Worm (Caenorhabditis elegans) whole organism, L2 larva: ENCODE data around the gene C17G10.13.
A peak's percentile ranks its signal among the peaks of the same experiment; 100 is the strongest.

ENCODE experiments used
- C34F6.9 ChIP-seq: fragments of 150-350 bp; optimal IDR thresholded peaks from 2 replicates; lab custom pipeline; 2014; ENCODE audit warnings: missing biosample characterization, missing genetic modification characterization
- F13H6.1 ChIP-seq: sonication (generic microtip); optimal IDR thresholded peaks from 2 replicates; lab custom pipeline; 2016; ENCODE audit warnings: missing genetic modification characterization, missing compliant biosample characterization
- alr-1 ChIP-seq: fragments of 150-350 bp; optimal IDR thresholded peaks from 2 replicates; lab custom pipeline; 2014; ENCODE audit warnings: missing biosample characterization, missing genetic modification characterization
- aly-2 ChIP-seq: fragments of 150-350 bp; optimal IDR thresholded peaks from 2 replicates; lab custom pipeline; 2014; ENCODE audit warnings: missing biosample characterization, missing genetic modification characterization
- ama-1 ChIP-seq: fragments of 150-350 bp; optimal IDR thresholded peaks from 2 replicates; lab custom pipeline; 2018; ENCODE audit warnings: inconsistent platforms
- blmp-1 ChIP-seq: sonication (generic microtip); optimal IDR thresholded peaks from 2 replicates; lab custom pipeline; 2017; ENCODE audit warnings: missing genetic modification characterization, mild to moderate bottlenecking, missing compliant biosample characterization, antibody characterized with exemption, moderate library complexity; ENCODE audit not compliant: insufficient read depth
- ceh-16 ChIP-seq: fragments of 150-350 bp; optimal IDR thresholded peaks from 2 replicates; lab custom pipeline; 2014; ENCODE audit warnings: missing biosample characterization, missing genetic modification characterization
- ceh-82 ChIP-seq: fragments of 150-350 bp; optimal IDR thresholded peaks from 2 replicates; lab custom pipeline; 2014; ENCODE audit warnings: missing biosample characterization, missing genetic modification characterization
- crh-2 ChIP-seq: sonication (generic microtip); optimal IDR thresholded peaks from 2 replicates; lab custom pipeline; 2017; ENCODE audit warnings: missing biosample characterization, missing genetic modification characterization
- egl-27 ChIP-seq: sonication (generic microtip); optimal IDR thresholded peaks from 3 replicates; lab custom pipeline; 2017; ENCODE audit warnings: missing biosample characterization, missing genetic modification reagents, missing genetic modification characterization
- fos-1 ChIP-seq: fragments of 150-350 bp; optimal IDR thresholded peaks from 2 replicates; lab custom pipeline; 2014; ENCODE audit warnings: missing biosample characterization, missing genetic modification characterization
- gmeb-1 ChIP-seq: fragments of 150-350 bp; optimal IDR thresholded peaks from 2 replicates; lab custom pipeline; 2014; ENCODE audit warnings: missing biosample characterization, missing genetic modification characterization
- lin-11 ChIP-seq: fragments of 150-350 bp; sonication (generic microtip); optimal IDR thresholded peaks from 2 replicates; lab custom pipeline; 2014; ENCODE audit warnings: missing biosample characterization, missing genetic modification characterization, inconsistent platforms, mixed read lengths
- lin-13 ChIP-seq: fragments of 150-350 bp; optimal IDR thresholded peaks from 2 replicates; lab custom pipeline; 2014; ENCODE audit warnings: missing biosample characterization, missing genetic modification reagents, missing genetic modification characterization
- lin-39 ChIP-seq: fragments of 150-350 bp; optimal IDR thresholded peaks from 2 replicates; lab custom pipeline; 2014; ENCODE audit warnings: missing biosample characterization, missing genetic modification reagents, missing genetic modification characterization
- lsy-2 ChIP-seq, 2 experiments: fragments of 150-350 bp in 1 of 2; sonication (generic microtip) in 1 of 2; optimal IDR thresholded peaks; 2 replicates each; lab custom pipeline; 2014 to 2017; ENCODE audit warnings: missing biosample characterization in 2 of 2, missing genetic modification characterization in 2 of 2
- mab-5 ChIP-seq: fragments of 150-350 bp; optimal IDR thresholded peaks from 2 replicates; lab custom pipeline; 2014; ENCODE audit warnings: missing biosample characterization, missing genetic modification characterization
- mbf-1 ChIP-seq: sonication (generic microtip); optimal IDR thresholded peaks from 2 replicates; lab custom pipeline; 2017; ENCODE audit warnings: missing biosample characterization, missing genetic modification characterization
- mdl-1 ChIP-seq, 2 experiments: fragments of 150-350 bp in 1 of 2; sonication (generic microtip) in 1 of 2; optimal IDR thresholded peaks; 2 replicates each; lab custom pipeline; 2017; ENCODE audit warnings: missing biosample characterization in 2 of 2, missing genetic modification characterization in 2 of 2
- nhr-11 ChIP-seq: fragments of 150-350 bp; optimal IDR thresholded peaks from 2 replicates; lab custom pipeline; 2014; ENCODE audit warnings: missing biosample characterization, missing genetic modification characterization
- nhr-129 ChIP-seq: fragments of 150-350 bp; optimal IDR thresholded peaks from 2 replicates; lab custom pipeline; 2014; ENCODE audit warnings: missing biosample characterization, missing genetic modification characterization
- nhr-21 ChIP-seq: fragments of 150-350 bp; optimal IDR thresholded peaks from 2 replicates; lab custom pipeline; 2014; ENCODE audit warnings: missing biosample characterization, missing genetic modification characterization
- nhr-237 ChIP-seq: fragments of 150-350 bp; optimal IDR thresholded peaks from 2 replicates; lab custom pipeline; 2014; ENCODE audit warnings: missing biosample characterization, missing genetic modification characterization
- nhr-25 ChIP-seq: fragments of 150-350 bp; sonication (generic microtip); optimal IDR thresholded peaks from 3 replicates; lab custom pipeline; 2014; ENCODE audit warnings: missing biosample characterization, missing genetic modification characterization
- nhr-6 ChIP-seq: fragments of 150-350 bp; optimal IDR thresholded peaks from 2 replicates; lab custom pipeline; 2014; ENCODE audit warnings: missing biosample characterization, missing genetic modification characterization
- nhr-77 ChIP-seq: fragments of 150-350 bp; optimal IDR thresholded peaks from 2 replicates; lab custom pipeline; 2014; ENCODE audit warnings: missing biosample characterization, missing genetic modification characterization
- sem-4 ChIP-seq: fragments of 150-350 bp; optimal IDR thresholded peaks from 2 replicates; lab custom pipeline; 2014; ENCODE audit warnings: missing biosample characterization, missing genetic modification reagents, missing genetic modification characterization
- sma-3 ChIP-seq: sonication (generic microtip); optimal IDR thresholded peaks from 2 replicates; lab custom pipeline; 2016; ENCODE audit warnings: missing genetic modification reagents, missing genetic modification characterization, missing compliant biosample characterization
- sma-9 ChIP-seq, 2 experiments: fragments of 150-350 bp in 1 of 2; sonication (generic microtip) in 1 of 2; optimal IDR thresholded peaks; 2 replicates each; lab custom pipeline; 2014 to 2016; ENCODE audit warnings: missing genetic modification characterization in 2 of 2, mild to moderate bottlenecking in 1 of 2, missing biosample characterization in 1 of 2, missing compliant biosample characterization in 1 of 2, missing genetic modification reagents in 1 of 2, moderate library complexity in 1 of 2
- snpc-4 ChIP-seq: fragments of 150-350 bp; optimal IDR thresholded peaks from 2 replicates; lab custom pipeline; 2014; ENCODE audit warnings: missing biosample characterization, missing genetic modification characterization
- unc-55 ChIP-seq: fragments of 150-350 bp; sonication (generic microtip); optimal IDR thresholded peaks from 3 replicates; lab custom pipeline; 2014; ENCODE audit warnings: missing biosample characterization, missing genetic modification reagents, missing genetic modification characterization
- unc-62 ChIP-seq: fragments of 150-350 bp; optimal IDR thresholded peaks from 2 replicates; lab custom pipeline; 2014; ENCODE audit warnings: missing biosample characterization, missing genetic modification reagents, missing genetic modification characterization
- ztf-1 ChIP-seq: fragments of 200-800 bp; sonication (Bioruptor generic); conservative IDR thresholded peaks from 2 replicates; pipeline ENCODE4 v1.3.6; 2022; ENCODE audit warnings: missing genetic modification characterization, missing compliant biosample characterization
- ztf-11 ChIP-seq: sonication (generic microtip); optimal IDR thresholded peaks from 2 replicates; lab custom pipeline; 2017; ENCODE audit warnings: missing biosample characterization, missing genetic modification characterization
- ztf-4 ChIP-seq: fragments of 150-350 bp; optimal IDR thresholded peaks from 2 replicates; lab custom pipeline; 2014; ENCODE audit warnings: missing biosample characterization, missing genetic modification characterization

C17G10.13 gene

ce11 chrII:5594210-5594764, 4.7 kb upstream of the C17G10.13 start, which contains the start of gene ttc-4:
ttc-4 (plus strand) TSS chrII:5594714.
- TF ChIP-seq nhr-77 (tag; lab: Kevin White, UChicago) (no peak), unc-55 (peak; percentile 76), crh-2 (tag; lab: Kevin White, UChicago) (peak; percentile 28), nhr-25 (tag; lab: Kevin White, UChicago) (peak; percentile 22), lin-13 (GFP tag; lab: Kevin White, UChicago) (peak; percentile 27), F13H6.1 (tag; lab: Kevin White, UChicago) (peak; percentile 4), fos-1 (tag; lab: Kevin White, UChicago) (peak; percentile 25), mbf-1 (tag; lab: Kevin White, UChicago) (no peak), alr-1 (tag; lab: Kevin White, UChicago) (no peak), lsy-2 (tag; optimal IDR thresholded peaks at IDR 0.05; lab: Kevin White, UChicago) (peak in 1 of 2 experiments; percentile 66), nhr-129 (tag; lab: Kevin White, UChicago) (peak; percentile 27), sma-3 (GFP tag; lab: Kevin White, UChicago) (peak; percentile 20), C34F6.9 (tag; lab: Kevin White, UChicago) (peak; percentile 68)

- TF ChIP-seq ama-1 (lab: Kevin White, UChicago) (peak; percentile 10), sem-4 (tag; lab: Kevin White, UChicago) (peak; percentile 88), F13H6.1 (tag; lab: Kevin White, UChicago) (peak; percentile 86), nhr-25 (tag; lab: Kevin White, UChicago) (peak; percentile 87), C34F6.9 (tag; lab: Kevin White, UChicago) (peak; percentile 82), lsy-2 (tag; optimal IDR thresholded peaks at IDR 0.05; lab: Kevin White, UChicago) (peak in 1 of 2 experiments; percentile 82), ceh-16 (tag; lab: Kevin White, UChicago) (peak; percentile 63), mbf-1 (tag; lab: Kevin White, UChicago) (no peak), aly-2 (tag; lab: Kevin White, UChicago) (no peak), nhr-6 (tag; lab: Kevin White, UChicago) (peak; percentile 87), mab-5 (tag; lab: Kevin White, UChicago) (peak; percentile 35), sma-3 (GFP tag; lab: Kevin White, UChicago) (peak; percentile 85), mdl-1 (tag; optimal IDR thresholded peaks at IDR 0.05; lab: Kevin White, UChicago) (peak in 1 of 2 experiments; percentile 16), ztf-11 (tag; lab: Kevin White, UChicago) (no peak), snpc-4 (tag; lab: Kevin White, UChicago) (peak; percentile 74), sma-9 (GFP tag; optimal IDR thresholded peaks at IDR 0.05; lab: Kevin White, UChicago) (peak; percentile 80), sma-9 (tag; optimal IDR thresholded peaks at IDR 0.05; lab: Kevin White, UChicago) (no peak), ceh-82 (tag; lab: Kevin White, UChicago) (no peak), lin-11 (tag; lab: Kevin White, UChicago) (peak; percentile 33), egl-27 (tag; lab: Kevin White, UChicago) (peak; percentile 21), lin-39 (tag; lab: Kevin White, UChicago) (no peak), lin-13 (GFP tag; lab: Kevin White, UChicago) (peak; percentile 57), gmeb-1 (tag; lab: Kevin White, UChicago) (peak; percentile 60), crh-2 (tag; lab: Kevin White, UChicago) (peak; percentile 77), ztf-1 (no peak), nhr-129 (tag; lab: Kevin White, UChicago) (peak; percentile 94), nhr-21 (tag; lab: Kevin White, UChicago) (peak; percentile 41), nhr-11 (tag; lab: Kevin White, UChicago) (no peak), blmp-1 (peak; percentile 73), ztf-4 (tag; lab: Kevin White, UChicago) (peak; percentile 68), unc-55 (peak; percentile 28), fos-1 (tag; lab: Kevin White, UChicago) (peak; percentile 91)
Measured at ce11 chrII:5593377-5593932, 3.9 kb upstream of the C17G10.13 start, which contains the start of gene cdc-14. cdc-14 (minus strand) TSS chrII:5593427.

ce11 chrII:5592857-5593256, 3.3 kb upstream of the C17G10.13 start:
- TF ChIP-seq nhr-237 (tag; lab: Kevin White, UChicago) (no peak), lin-11 (tag; lab: Kevin White, UChicago) (no peak), mbf-1 (tag; lab: Kevin White, UChicago) (no peak), nhr-77 (tag; lab: Kevin White, UChicago) (no peak), unc-62 (no peak), C34F6.9 (tag; lab: Kevin White, UChicago) (no peak)
